Worm (Caenorhabditis elegans) whole organism, L4 larva: ENCODE results near the gene cyp-13A7.
A peak's percentile ranks its signal among the peaks of the same experiment; 100 is the strongest.

Source experiments
- D1046.2 ChIP-seq: fragments of 200-800 bp; sonication (Bioruptor generic); IDR thresholded peaks from 2 replicates; pipeline ENCODE4 v1.3.6; 2022; ENCODE audit warnings: missing genetic modification characterization, missing compliant biosample characterization
- F26F4.8 ChIP-seq: fragments of 200-800 bp; sonication (Bioruptor generic); conservative IDR thresholded peaks from 2 replicates; pipeline ENCODE4 v1.3.6; 2022; ENCODE audit warnings: missing genetic modification characterization, missing compliant biosample characterization
- F37D6.2 ChIP-seq: sonication (generic microtip); optimal IDR thresholded peaks from 2 replicates; lab custom pipeline; 2016; ENCODE audit warnings: mild to moderate bottlenecking, missing genetic modification characterization, missing compliant biosample characterization
- R02D3.7 ChIP-seq: fragments of 150-350 bp; sonication (generic microtip); optimal IDR thresholded peaks from 3 replicates; lab custom pipeline; 2014; ENCODE audit warnings: missing biosample characterization, missing genetic modification characterization
- Y105C5A.15 ChIP-seq: fragments of 200-800 bp; sonication (Bioruptor generic); IDR thresholded peaks from 2 replicates; pipeline ENCODE4 v1.3.6; 2022; ENCODE audit warnings: missing genetic modification characterization, missing compliant biosample characterization
- Y48G9A.11 ChIP-seq: fragments of 200-800 bp; sonication (Bioruptor generic); IDR thresholded peaks from 2 replicates; pipeline ENCODE4 v1.3.6; 2022; ENCODE audit warnings: missing genetic modification reagents, missing genetic modification characterization, missing compliant biosample characterization
- Y75B8A.6 ChIP-seq: fragments of 200-800 bp; sonication (Bioruptor generic); IDR thresholded peaks from 2 replicates; pipeline ENCODE4 v1.3.6; 2022; ENCODE audit warnings: missing genetic modification reagents, missing genetic modification characterization, missing compliant biosample characterization
- aha-1 ChIP-seq: fragments of 150-350 bp; peaks from one replicate; lab custom pipeline; 2014; ENCODE audit warnings: missing biosample characterization, missing genetic modification characterization
- ama-1 ChIP-seq: fragments of 150-350 bp; optimal IDR thresholded peaks from 2 replicates; lab custom pipeline; 2014; ENCODE audit warnings: inconsistent platforms, mixed read lengths
- attf-4 ChIP-seq: sonication (generic microtip); optimal IDR thresholded peaks from 3 replicates; lab custom pipeline; 2017; ENCODE audit warnings: missing biosample characterization, missing genetic modification characterization
- ceh-20 ChIP-seq: fragments of 200-800 bp; sonication (Bioruptor generic); IDR thresholded peaks from 2 replicates; pipeline ENCODE4 v1.3.6; 2022; ENCODE audit warnings: missing genetic modification reagents, missing genetic modification characterization, missing compliant biosample characterization
- ceh-28 ChIP-seq: fragments of 150-350 bp; optimal IDR thresholded peaks from 2 replicates; lab custom pipeline; 2014; ENCODE audit warnings: missing biosample characterization, missing genetic modification reagents, missing genetic modification characterization
- ceh-32 ChIP-seq: sonication (generic microtip); optimal IDR thresholded peaks from 2 replicates; lab custom pipeline; 2016; ENCODE audit warnings: mild to moderate bottlenecking, missing genetic modification characterization, missing compliant biosample characterization; ENCODE audit not compliant: poor library complexity
- ceh-44 ChIP-seq: fragments of 200-800 bp; sonication (Bioruptor generic); IDR thresholded peaks from 2 replicates; pipeline ENCODE4 v1.3.6; 2022; ENCODE audit warnings: missing genetic modification reagents, missing genetic modification characterization, missing compliant biosample characterization
- ctbp-1 ChIP-seq: fragments of 200-800 bp; sonication (Bioruptor generic); IDR thresholded peaks from 2 replicates; pipeline ENCODE4 v1.3.6; 2022; ENCODE audit warnings: missing genetic modification reagents, missing genetic modification characterization, missing compliant biosample characterization
- daf-19 ChIP-seq: fragments of 200-800 bp; sonication (Bioruptor generic); conservative IDR thresholded peaks from 2 replicates; pipeline ENCODE4 v1.3.6; 2022; ENCODE audit warnings: missing genetic modification characterization, missing compliant biosample characterization
- daf-8 ChIP-seq: fragments of 200-800 bp; sonication (Bioruptor generic); IDR thresholded peaks from 2 replicates; pipeline ENCODE4 v1.3.6; 2022; ENCODE audit warnings: missing genetic modification characterization, missing compliant biosample characterization
- dmd-6 ChIP-seq: fragments of 200-800 bp; sonication (Bioruptor generic); IDR thresholded peaks from 2 replicates; pipeline ENCODE4 v1.3.6; 2022; ENCODE audit warnings: missing genetic modification reagents, missing genetic modification characterization, missing compliant biosample characterization
- dve-1 ChIP-seq: sonication (generic microtip); optimal IDR thresholded peaks from 2 replicates; lab custom pipeline; 2017; ENCODE audit warnings: antibody characterized with exemption, mild to moderate bottlenecking, missing genetic modification characterization, missing compliant biosample characterization; ENCODE audit not compliant: insufficient read depth
- fkh-10 ChIP-seq: fragments of 150-350 bp; optimal IDR thresholded peaks from 2 replicates; lab custom pipeline; 2014; ENCODE audit warnings: missing biosample characterization, missing genetic modification reagents, missing genetic modification characterization
- hif-1 ChIP-seq, 2 experiments: sonication (generic microtip); optimal IDR thresholded peaks; 2 replicates each; lab custom pipeline; 2016 to 2017; ENCODE audit warnings: missing compliant biosample characterization in 2 of 2, missing genetic modification characterization in 2 of 2, missing genetic modification reagents in 2 of 2, missing genotype in 2 of 2, mild to moderate bottlenecking in 1 of 2
- hlh-11 ChIP-seq: fragments of 200-800 bp; sonication (Bioruptor generic); optimal IDR thresholded peaks from 2 replicates; lab custom pipeline; 2018; ENCODE audit warnings: mild to moderate bottlenecking, missing genetic modification characterization, missing compliant biosample characterization
- hlh-30 ChIP-seq: sonication (generic microtip); optimal IDR thresholded peaks from 2 replicates; lab custom pipeline; 2017; ENCODE audit warnings: antibody characterized with exemption, mild to moderate bottlenecking, missing genetic modification characterization, missing compliant biosample characterization; ENCODE audit not compliant: insufficient read depth
- jun-1 ChIP-seq: fragments of 150-350 bp; optimal IDR thresholded peaks from 2 replicates; lab custom pipeline; 2014; ENCODE audit warnings: missing biosample characterization, missing genetic modification reagents, missing genetic modification characterization
- lin-1 ChIP-seq: fragments of 200-800 bp; sonication (Bioruptor generic); IDR thresholded peaks from 2 replicates; pipeline ENCODE4 v1.3.6; 2022; ENCODE audit warnings: missing genetic modification reagents, missing genetic modification characterization, missing compliant biosample characterization
- lin-15B ChIP-seq: fragments of 150-350 bp; sonication (generic microtip); optimal IDR thresholded peaks from 3 replicates; lab custom pipeline; 2014; ENCODE audit warnings: missing biosample characterization, missing genetic modification characterization
- lsy-2 ChIP-seq, 2 experiments: fragments of 150-350 bp in 1 of 2; sonication (generic microtip) in 1 of 2; optimal IDR thresholded peaks; 2 replicates each; lab custom pipeline; 2014 to 2017; ENCODE audit warnings: missing biosample characterization in 2 of 2, missing genetic modification characterization in 2 of 2
- madf-5 ChIP-seq, 2 experiments: fragments of 200-800 bp; sonication (Bioruptor generic); IDR thresholded peaks; 2 replicates each; pipeline ENCODE4 v1.3.6; 2022; ENCODE audit warnings: missing compliant biosample characterization in 2 of 2, missing genetic modification characterization in 2 of 2
- madf-9 ChIP-seq: fragments of 200-800 bp; sonication (Bioruptor generic); conservative IDR thresholded peaks from 2 replicates; pipeline ENCODE4 v1.3.6; 2022; ENCODE audit warnings: missing genetic modification reagents, missing genetic modification characterization, missing compliant biosample characterization
- mdl-1 ChIP-seq, 2 experiments: fragments of 150-350 bp in 1 of 2; sonication (generic microtip) in 1 of 2; optimal IDR thresholded peaks; 2 replicates each; lab custom pipeline; 2014 to 2017; ENCODE audit warnings: missing biosample characterization in 2 of 2, missing genetic modification characterization in 2 of 2
- mdt-29 ChIP-seq: fragments of 200-800 bp; sonication (Bioruptor generic); IDR thresholded peaks from 2 replicates; pipeline ENCODE4 v1.3.6; 2022; ENCODE audit warnings: missing genetic modification reagents, missing genetic modification characterization, missing compliant biosample characterization
- mxl-2 ChIP-seq: fragments of 200-800 bp; sonication (Bioruptor generic); conservative IDR thresholded peaks from 2 replicates; pipeline ENCODE4 v1.3.6; 2022; ENCODE audit warnings: missing genetic modification reagents, missing genetic modification characterization, missing compliant biosample characterization
- nhr-10 ChIP-seq: fragments of 150-350 bp; optimal IDR thresholded peaks from 2 replicates; lab custom pipeline; 2014; ENCODE audit warnings: missing biosample characterization, missing genetic modification characterization
- nhr-102 ChIP-seq: sonication (generic microtip); optimal IDR thresholded peaks from 2 replicates; lab custom pipeline; 2016; ENCODE audit warnings: mild to moderate bottlenecking, missing genetic modification characterization, moderate library complexity, missing compliant biosample characterization
- nhr-11 ChIP-seq: fragments of 150-350 bp; optimal IDR thresholded peaks from 2 replicates; lab custom pipeline; 2014; ENCODE audit warnings: missing biosample characterization, missing genetic modification characterization
- nhr-111 ChIP-seq: fragments of 200-800 bp; sonication (Bioruptor generic); optimal IDR thresholded peaks from 2 replicates; lab custom pipeline; 2018; ENCODE audit warnings: mild to moderate bottlenecking, missing genetic modification characterization, missing compliant biosample characterization
- nhr-237 ChIP-seq: sonication (generic microtip); optimal IDR thresholded peaks from 2 replicates; lab custom pipeline; 2017; ENCODE audit warnings: missing biosample characterization, missing genetic modification characterization
- nhr-25 ChIP-seq: sonication (generic microtip); optimal IDR thresholded peaks from 2 replicates; lab custom pipeline; 2017; ENCODE audit warnings: missing genetic modification characterization, mild to moderate bottlenecking, missing compliant biosample characterization, antibody characterized with exemption, moderate library complexity, borderline replicate concordance; ENCODE audit not compliant: insufficient read depth
- nhr-28 ChIP-seq: fragments of 150-350 bp; optimal IDR thresholded peaks from 2 replicates; lab custom pipeline; 2014; ENCODE audit warnings: missing biosample characterization, missing genetic modification characterization
- nhr-76 ChIP-seq: fragments of 150-350 bp; optimal IDR thresholded peaks from 2 replicates; lab custom pipeline; 2014; ENCODE audit warnings: missing biosample characterization, missing genetic modification characterization
- nhr-77 ChIP-seq: fragments of 150-350 bp; optimal IDR thresholded peaks from 2 replicates; lab custom pipeline; 2014; ENCODE audit warnings: missing biosample characterization, missing genetic modification characterization
- php-3 ChIP-seq: fragments of 200-800 bp; sonication (Bioruptor generic); IDR thresholded peaks from 2 replicates; pipeline ENCODE4 v1.3.6; 2022; ENCODE audit warnings: missing genetic modification reagents, missing genetic modification characterization, missing compliant biosample characterization
- pqm-1 ChIP-seq: sonication (generic microtip); optimal IDR thresholded peaks from 2 replicates; lab custom pipeline; 2017; ENCODE audit warnings: missing biosample characterization, missing genetic modification characterization
- sdz-12 ChIP-seq: fragments of 200-800 bp; sonication (Bioruptor generic); optimal IDR thresholded peaks from 2 replicates; lab custom pipeline; 2018; ENCODE audit warnings: mild to moderate bottlenecking, missing genetic modification characterization, missing compliant biosample characterization
- spr-3 ChIP-seq: fragments of 200-800 bp; sonication (Bioruptor generic); optimal IDR thresholded peaks from 2 replicates; lab custom pipeline; 2018; ENCODE audit warnings: mild to moderate bottlenecking, missing genetic modification characterization, missing compliant biosample characterization
- tag-97 ChIP-seq: fragments of 200-800 bp; sonication (Bioruptor generic); IDR thresholded peaks from 2 replicates; pipeline ENCODE4 v1.3.6; 2022; ENCODE audit warnings: missing genetic modification characterization, missing compliant biosample characterization
- unc-62 ChIP-seq, 3 experiments: fragments of 150-350 bp in 1 of 3; sonication (generic microtip); optimal IDR thresholded peaks in 2 of 3; peaks in 1 of 3; 1 replicate in 1 of 3; 2 replicates in 2 of 3; lab custom pipeline; 2014 to 2017; ENCODE audit warnings: missing biosample characterization in 3 of 3, missing genetic modification characterization in 3 of 3, missing genetic modification reagents in 3 of 3, missing genotype in 1 of 3
- vab-7 ChIP-seq: fragments of 200-800 bp; sonication (Bioruptor generic); IDR thresholded peaks from 2 replicates; pipeline ENCODE4 v1.3.6; 2022; ENCODE audit warnings: missing genetic modification reagents, missing genetic modification characterization, missing compliant biosample characterization
- zag-1 ChIP-seq: fragments of 150-350 bp; optimal IDR thresholded peaks from 2 replicates; lab custom pipeline; 2014; ENCODE audit warnings: missing biosample characterization, missing genetic modification characterization
- zfp-2 ChIP-seq: sonication (generic microtip); optimal IDR thresholded peaks from 2 replicates; lab custom pipeline; 2016; ENCODE audit warnings: mild to moderate bottlenecking, missing genetic modification characterization, missing compliant biosample characterization
- zfp-3 ChIP-seq: fragments of 200-800 bp; sonication (Bioruptor generic); conservative IDR thresholded peaks from 2 replicates; pipeline ENCODE4 v1.3.6; 2022; ENCODE audit warnings: missing genetic modification reagents, missing genetic modification characterization, missing compliant biosample characterization
- zip-2 ChIP-seq: fragments of 150-350 bp; optimal IDR thresholded peaks from 2 replicates; lab custom pipeline; 2014; ENCODE audit warnings: missing biosample characterization, missing genetic modification characterization

cyp-13A7 gene

ce11 chrII:9800251-9800650 lies 3.2 kb upstream of the cyp-13A7 start, which contains the start of gene cyp-13A5:
TSS of gene cyp-13A5 (minus strand) at chrII:9800362.
- TF ChIP-seq fkh-10 (GFP tag; lab: Kevin White, UChicago) (no peak), vab-7 (no peak), mxl-2 (no peak), hif-1 (tag; optimal IDR thresholded peaks at IDR 0.05; lab: Kevin White, UChicago) (no peak), ceh-44 (GFP tag; lab: Robert Waterston, UW) (no peak), nhr-77 (tag; lab: Kevin White, UChicago) (peak; percentile 73), madf-5 (GFP tag; IDR thresholded peaks at IDR 0.05; lab: Robert Waterston, UW) (no peak), nhr-25 (no peak), dve-1 (tag; lab: Kevin White, UChicago) (peak; percentile 28), nhr-11 (tag; lab: Kevin White, UChicago) (peak; percentile 19), madf-9 (no peak), nhr-102 (tag; lab: Kevin White, UChicago) (peak; percentile 64), hlh-30 (peak; percentile 76), mdl-1 (tag; optimal IDR thresholded peaks at IDR 0.05; lab: Kevin White, UChicago) (peak in 1 of 2 experiments; percentile 46), dmd-6 (GFP tag; lab: Robert Waterston, UW) (peak; percentile 82), pqm-1 (peak; percentile 59), Y75B8A.6 (no peak), zfp-3 (GFP tag; lab: Robert Waterston, UW) (no peak), ctbp-1 (GFP tag; lab: Robert Waterston, UW) (no peak), D1046.2 (GFP tag; lab: Robert Waterston, UW) (no peak), lsy-2 (tag; optimal IDR thresholded peaks at IDR 0.05; lab: Kevin White, UChicago) (no peak), ama-1 (no peak), Y48G9A.11 (GFP tag; lab: Robert Waterston, UW) (no peak), daf-8 (no peak), zfp-2 (no peak), daf-19 (GFP tag; lab: Robert Waterston, UW) (no peak), ceh-28 (tag; lab: Kevin White, UChicago) (no peak), attf-4 (tag; lab: Kevin White, UChicago) (no peak), jun-1 (tag; lab: Kevin White, UChicago) (no peak), F37D6.2 (tag; lab: Kevin White, UChicago) (no peak), hlh-11 (peak; percentile 73), nhr-237 (tag; lab: Kevin White, UChicago) (no peak), unc-62 (GFP tag; optimal IDR thresholded peaks at IDR 0.05 in 1 of 2; lab: Kevin White, UChicago) (peak in 1 of 2 experiments; percentile 77), unc-62 (tag; optimal IDR thresholded peaks at IDR 0.05; lab: Kevin White, UChicago) (no peak), F26F4.8 (no peak), mdt-29 (GFP tag; lab: Robert Waterston, UW) (no peak), spr-3 (GFP tag; lab: Kevin White, UChicago) (no peak), ceh-20 (peak; percentile 43; the same call in 1 of the 2 replicates), nhr-111 (GFP tag; lab: Kevin White, UChicago) (no peak), R02D3.7 (no peak), nhr-76 (tag; lab: Kevin White, UChicago) (no peak), lin-1 (no peak), php-3 (GFP tag; lab: Robert Waterston, UW) (no peak), Y105C5A.15 (no peak), ceh-32 (tag; lab: Kevin White, UChicago) (no peak), sdz-12 (GFP tag; lab: Kevin White, UChicago) (no peak), nhr-10 (tag; lab: Kevin White, UChicago) (no peak), nhr-28 (peak; percentile 89), zag-1 (tag; lab: Kevin White, UChicago) (no peak), zip-2 (tag; lab: Kevin White, UChicago) (no peak), aha-1 (tag; lab: Kevin White, UChicago) (no peak), tag-97 (no peak), lin-15B (tag; lab: Kevin White, UChicago) (no peak)
